Worm (Caenorhabditis elegans) whole organism, late embryonic: ENCODE measurements around the gene exc-7.

Source experiments
- C38D4.7 ChIP-seq: fragments of 200-800 bp; sonication (Bioruptor generic); optimal IDR thresholded peaks from 2 replicates; lab custom pipeline; 2018; ENCODE audit warnings: mild to moderate bottlenecking, missing genetic modification characterization, moderate library complexity, missing compliant biosample characterization
- ahr-1 ChIP-seq: sonication (generic microtip); optimal IDR thresholded peaks from 2 replicates; lab custom pipeline; 2016; ENCODE audit warnings: missing genetic modification characterization, missing compliant biosample characterization
- ceh-14 ChIP-seq: sonication (generic microtip); optimal IDR thresholded peaks from 2 replicates; lab custom pipeline; 2016; ENCODE audit warnings: missing genotype, missing genetic modification characterization, missing compliant biosample characterization
- ceh-18 ChIP-seq: sonication (generic microtip); optimal IDR thresholded peaks from 2 replicates; lab custom pipeline; 2016; ENCODE audit warnings: missing genetic modification characterization, missing compliant biosample characterization
- ceh-19 ChIP-seq: fragments of 200-800 bp; sonication (Bioruptor generic); optimal IDR thresholded peaks from 2 replicates; lab custom pipeline; 2018; ENCODE audit warnings: mild to moderate bottlenecking, missing genetic modification characterization, missing compliant biosample characterization
- ceh-2 ChIP-seq: sonication (generic microtip); optimal IDR thresholded peaks from 2 replicates; lab custom pipeline; 2016; ENCODE audit warnings: missing genotype, missing genetic modification characterization, missing compliant biosample characterization
- ceh-22 ChIP-seq: sonication (generic microtip); optimal IDR thresholded peaks from 2 replicates; lab custom pipeline; 2017; ENCODE audit warnings: missing biosample characterization, missing genetic modification characterization
- ceh-31 ChIP-seq: sonication (generic microtip); optimal IDR thresholded peaks from 2 replicates; lab custom pipeline; 2016; ENCODE audit warnings: missing genetic modification characterization, missing compliant biosample characterization
- ceh-34 ChIP-seq: sonication (generic microtip); optimal IDR thresholded peaks from 2 replicates; lab custom pipeline; 2016; ENCODE audit warnings: mild to moderate bottlenecking, missing genetic modification characterization, missing compliant biosample characterization
- ceh-48 ChIP-seq: sonication (generic microtip); optimal IDR thresholded peaks from 2 replicates; lab custom pipeline; 2016; ENCODE audit warnings: missing genetic modification characterization, inconsistent platforms, missing compliant biosample characterization
- ceh-6 ChIP-seq: fragments of 200-800 bp; sonication (Bioruptor generic); optimal IDR thresholded peaks from 2 replicates; lab custom pipeline; 2018; ENCODE audit warnings: mild to moderate bottlenecking, missing genetic modification characterization, missing compliant biosample characterization
- dve-1 ChIP-seq: sonication (generic microtip); optimal IDR thresholded peaks from 2 replicates; lab custom pipeline; 2017; ENCODE audit warnings: antibody characterized with exemption, mild to moderate bottlenecking, missing genetic modification characterization, missing compliant biosample characterization
- elt-2 ChIP-seq: sonication (generic microtip); optimal IDR thresholded peaks from 2 replicates; lab custom pipeline; 2016; ENCODE audit warnings: missing genetic modification reagents, missing genetic modification characterization, missing compliant biosample characterization
- fkh-10 ChIP-seq: fragments of 150-350 bp; optimal IDR thresholded peaks from 2 replicates; lab custom pipeline; 2014; ENCODE audit warnings: missing biosample characterization, missing genetic modification reagents, missing genetic modification characterization
- gmeb-2 ChIP-seq: sonication (generic microtip); optimal IDR thresholded peaks from 2 replicates; lab custom pipeline; 2016; ENCODE audit warnings: missing genetic modification characterization, inconsistent platforms, missing compliant biosample characterization
- hlh-6 ChIP-seq: sonication (generic microtip); optimal IDR thresholded peaks from 2 replicates; lab custom pipeline; 2016; ENCODE audit warnings: missing genotype, missing genetic modification characterization, missing compliant biosample characterization
- hlh-8 ChIP-seq: sonication (generic microtip); optimal IDR thresholded peaks from 2 replicates; lab custom pipeline; 2016; ENCODE audit warnings: missing genotype, missing genetic modification characterization, missing compliant biosample characterization
- lim-6 ChIP-seq: sonication (generic microtip); optimal IDR thresholded peaks from 2 replicates; lab custom pipeline; 2016; ENCODE audit warnings: missing genetic modification characterization, missing compliant biosample characterization
- lin-11 ChIP-seq: fragments of 200-800 bp; sonication (Bioruptor generic); optimal IDR thresholded peaks from 2 replicates; lab custom pipeline; 2018; ENCODE audit warnings: mild to moderate bottlenecking, missing genetic modification characterization, missing compliant biosample characterization
- madf-2 ChIP-seq: sonication (generic microtip); optimal IDR thresholded peaks from 2 replicates; lab custom pipeline; 2017; ENCODE audit warnings: missing genetic modification characterization, missing compliant biosample characterization
- mec-3 ChIP-seq: sonication (generic microtip); optimal IDR thresholded peaks from 2 replicates; lab custom pipeline; 2016; ENCODE audit warnings: borderline replicate concordance, missing genetic modification characterization, missing compliant biosample characterization
- nfya-1 ChIP-seq: sonication (generic microtip); optimal IDR thresholded peaks from 2 replicates; lab custom pipeline; 2017; ENCODE audit warnings: missing genetic modification characterization, mild to moderate bottlenecking, missing compliant biosample characterization, antibody characterized with exemption, moderate library complexity
- npax-4 ChIP-seq: sonication (generic microtip); optimal IDR thresholded peaks from 2 replicates; lab custom pipeline; 2016; ENCODE audit warnings: missing genetic modification characterization, missing compliant biosample characterization
- odd-2 ChIP-seq: sonication (generic microtip); optimal IDR thresholded peaks from 2 replicates; lab custom pipeline; 2017; ENCODE audit warnings: antibody characterized with exemption, mild to moderate bottlenecking, missing genetic modification characterization, missing compliant biosample characterization
- pat-9 ChIP-seq: fragments of 200-800 bp; sonication (Bioruptor generic); optimal IDR thresholded peaks from 2 replicates; lab custom pipeline; 2018; ENCODE audit warnings: mild to moderate bottlenecking, missing genetic modification characterization, moderate library complexity, missing compliant biosample characterization
- pax-1 ChIP-seq: fragments of 150-350 bp; optimal IDR thresholded peaks from 2 replicates; lab custom pipeline; 2014; ENCODE audit warnings: missing biosample characterization, missing genetic modification characterization
- pha-2 ChIP-seq: sonication (generic microtip); optimal IDR thresholded peaks from 2 replicates; lab custom pipeline; 2017; ENCODE audit warnings: mild to moderate bottlenecking, missing genetic modification characterization, missing compliant biosample characterization
- pha-4 ChIP-seq: fragments of 150-350 bp; optimal IDR thresholded peaks from 2 replicates; lab custom pipeline; 2018; ENCODE audit warnings: missing biosample characterization, missing genetic modification reagents, missing genetic modification characterization
- pros-1 ChIP-seq: fragments of 150-350 bp; optimal IDR thresholded peaks from 2 replicates; lab custom pipeline; 2014; ENCODE audit warnings: missing biosample characterization, missing genetic modification reagents, missing genetic modification characterization
- ref-2 ChIP-seq: sonication (generic microtip); optimal IDR thresholded peaks from 2 replicates; lab custom pipeline; 2016; ENCODE audit warnings: missing genetic modification characterization, missing compliant biosample characterization
- sox-2 ChIP-seq: fragments of 200-800 bp; sonication (Bioruptor generic); IDR thresholded peaks from 2 replicates; pipeline ENCODE4 v1.3.6; 2022; ENCODE audit warnings: missing genetic modification reagents, missing genetic modification characterization, missing compliant biosample characterization
- tbx-2 ChIP-seq: sonication (generic microtip); optimal IDR thresholded peaks from 2 replicates; lab custom pipeline; 2016; ENCODE audit warnings: missing genetic modification characterization, missing compliant biosample characterization
- tbx-7 ChIP-seq: sonication (generic microtip); optimal IDR thresholded peaks from 2 replicates; lab custom pipeline; 2016; ENCODE audit warnings: missing genotype, missing genetic modification characterization, missing compliant biosample characterization
- ttx-3 ChIP-seq: sonication (generic microtip); optimal IDR thresholded peaks from 2 replicates; lab custom pipeline; 2016; ENCODE audit warnings: missing genetic modification reagents, missing genetic modification characterization, missing compliant biosample characterization
- unc-55 ChIP-seq: sonication (generic microtip); optimal IDR thresholded peaks from 2 replicates; lab custom pipeline; 2017; ENCODE audit warnings: missing biosample characterization, missing genetic modification reagents, missing genetic modification characterization
- unc-86 ChIP-seq: sonication (generic microtip); optimal IDR thresholded peaks from 2 replicates; lab custom pipeline; 2016; ENCODE audit warnings: missing genetic modification characterization, missing compliant biosample characterization
- zip-5 ChIP-seq: sonication (generic microtip); optimal IDR thresholded peaks from 2 replicates; lab custom pipeline; 2016; ENCODE audit warnings: missing genetic modification characterization, missing compliant biosample characterization

The exc-7 gene

ce11 chrII:9566045-9566444 lies 9.7 kb upstream of the exc-7 start (continued):
- peak; percentile 79 for TF ChIP-seq npax-4
- TF ChIP-seq ceh-14 (tag; lab: Kevin White, UChicago): peak; percentile 16
- peak; percentile 75 for TF ChIP-seq lin-11
- peak; percentile 16 for TF ChIP-seq lim-6
- peak; percentile 83 for TF ChIP-seq dve-1 (tag; lab: Kevin White, UChicago)
- peak; percentile 76 for TF ChIP-seq sox-2 (GFP tag; lab: Robert Waterston, UW)
- no peak for TF ChIP-seq odd-2 (tag; lab: Kevin White, UChicago)
- peak; percentile 91 for TF ChIP-seq elt-2 (tag; lab: Kevin White, UChicago)
- TF ChIP-seq ref-2 (tag; lab: Kevin White, UChicago): peak; percentile 85
- peak; percentile 84 for TF ChIP-seq C38D4.7 (GFP tag; lab: Kevin White, UChicago)
- TF ChIP-seq pros-1 (tag; lab: Kevin White, UChicago): no peak
- peak; percentile 65 for TF ChIP-seq zip-5 (tag; lab: Kevin White, UChicago)
- peak; percentile 88 for TF ChIP-seq unc-86 (tag; lab: Kevin White, UChicago)
- TF ChIP-seq ttx-3: peak; percentile 89
- peak; percentile 60 for TF ChIP-seq ceh-2 (tag; lab: Kevin White, UChicago)
- peak; percentile 75 for TF ChIP-seq pha-2 (tag; lab: Kevin White, UChicago)
- TF ChIP-seq mec-3 (tag; lab: Kevin White, UChicago): peak; percentile 10
- no peak for TF ChIP-seq unc-55
- peak; percentile 67 for TF ChIP-seq ahr-1 (tag; lab: Kevin White, UChicago)
- no peak for TF ChIP-seq ceh-22 (tag; lab: Kevin White, UChicago)
- TF ChIP-seq pha-4: no peak
- peak; percentile 45 for TF ChIP-seq tbx-7 (tag; lab: Kevin White, UChicago)
- TF ChIP-seq ceh-6 (GFP tag; lab: Kevin White, UChicago): peak; percentile 88
- peak; percentile 67 for TF ChIP-seq tbx-2 (tag; lab: Kevin White, UChicago)
- no peak for TF ChIP-seq fkh-10 (GFP tag; lab: Kevin White, UChicago)

ce11 chrII:9573412-9573811 lies 2.4 kb upstream of the exc-7 start:
- peak; percentile 7 for TF ChIP-seq ceh-31 (tag; lab: Kevin White, UChicago)
- no peak for TF ChIP-seq lim-6
- peak; percentile 20 for TF ChIP-seq nfya-1 (tag; lab: Kevin White, UChicago)

- TF ChIP-seq ref-2 (tag; lab: Kevin White, UChicago): peak; percentile 60
- no peak for TF ChIP-seq ceh-18 (tag; lab: Kevin White, UChicago)
- TF ChIP-seq pros-1 (tag; lab: Kevin White, UChicago): peak; percentile 81
- TF ChIP-seq hlh-6 (tag; lab: Kevin White, UChicago): no peak
- peak; percentile 90 for TF ChIP-seq ceh-31 (tag; lab: Kevin White, UChicago)
- TF ChIP-seq ceh-48 (tag; lab: Kevin White, UChicago): no peak
- TF ChIP-seq sox-2 (GFP tag; lab: Robert Waterston, UW): peak; percentile 81
- TF ChIP-seq fkh-10 (GFP tag; lab: Kevin White, UChicago): no peak
- no peak for TF ChIP-seq hlh-8
- TF ChIP-seq unc-55: no peak
- no peak for TF ChIP-seq odd-2 (tag; lab: Kevin White, UChicago)
- TF ChIP-seq pat-9 (tag; lab: Kevin White, UChicago): no peak
- TF ChIP-seq tbx-2 (tag; lab: Kevin White, UChicago): peak; percentile 8
- TF ChIP-seq gmeb-2 (tag; lab: Kevin White, UChicago): no peak
- TF ChIP-seq ceh-34 (tag; lab: Kevin White, UChicago): no peak
- TF ChIP-seq nfya-1 (tag; lab: Kevin White, UChicago): peak; percentile 13
- no peak for TF ChIP-seq pax-1
- TF ChIP-seq madf-2 (tag; lab: Kevin White, UChicago): no peak
- no peak for TF ChIP-seq ceh-19
- TF ChIP-seq, all 69 proteins: peak for 6
Measured at ce11 chrII:9574406-9574805, 1.4 kb upstream of the exc-7 start.
